Worm (Caenorhabditis elegans) whole organism, young adult: ENCODE results near the gene sri-72.

ENCODE experiments used
- B0261.1 ChIP-seq: sonication (generic microtip); optimal IDR thresholded peaks from 2 replicates; lab custom pipeline; 2016; ENCODE audit warnings: mild to moderate bottlenecking, missing genetic modification characterization, moderate library complexity, missing compliant biosample characterization
- B0336.3 ChIP-seq: fragments of 200-800 bp; sonication (Bioruptor generic); IDR thresholded peaks from 2 replicates; pipeline ENCODE4 v1.3.6; 2022; ENCODE audit warnings: missing genetic modification characterization, missing compliant biosample characterization
- F10E7.11 ChIP-seq: sonication (generic microtip); optimal IDR thresholded peaks from 2 replicates; lab custom pipeline; 2017; ENCODE audit warnings: mild to moderate bottlenecking, missing genetic modification characterization, moderate library complexity, missing compliant biosample characterization
- F57C9.4 ChIP-seq: sonication (generic microtip); optimal IDR thresholded peaks from 2 replicates; lab custom pipeline; 2017; ENCODE audit warnings: mild to moderate bottlenecking, missing genetic modification characterization, missing compliant biosample characterization
- T07F8.4 ChIP-seq: sonication (generic microtip); optimal IDR thresholded peaks from 2 replicates; lab custom pipeline; 2016; ENCODE audit warnings: mild to moderate bottlenecking, missing genetic modification characterization, moderate library complexity, missing compliant biosample characterization
- Y53F4B.3 ChIP-seq: fragments of 200-800 bp; sonication (Bioruptor generic); IDR thresholded peaks from 2 replicates; pipeline ENCODE4 v1.3.6; 2022; ENCODE audit warnings: missing genetic modification reagents, missing genetic modification characterization, missing compliant biosample characterization
- Y53G8AR.9 ChIP-seq: fragments of 200-800 bp; sonication (Bioruptor generic); conservative IDR thresholded peaks from 2 replicates; pipeline ENCODE4 v1.3.6; 2022; ENCODE audit warnings: missing genetic modification reagents, missing genetic modification characterization, missing compliant biosample characterization
- ZK185.1 ChIP-seq: sonication (generic microtip); optimal IDR thresholded peaks from 2 replicates; lab custom pipeline; 2016; ENCODE audit warnings: mild to moderate bottlenecking, missing genetic modification characterization, missing compliant biosample characterization; ENCODE audit not compliant: poor library complexity, severe bottlenecking
- atf-7 ChIP-seq: sonication (generic microtip); optimal IDR thresholded peaks from 2 replicates; lab custom pipeline; 2017; ENCODE audit warnings: mild to moderate bottlenecking, missing genetic modification characterization, missing compliant biosample characterization
- attf-5 ChIP-seq: fragments of 200-800 bp; sonication (Bioruptor generic); optimal IDR thresholded peaks from 2 replicates; lab custom pipeline; 2018; ENCODE audit warnings: mild to moderate bottlenecking, missing genetic modification characterization, missing compliant biosample characterization
- ceh-100 ChIP-seq: fragments of 200-800 bp; sonication (Bioruptor generic); IDR thresholded peaks from 2 replicates; pipeline ENCODE4 v1.3.6; 2022; ENCODE audit warnings: missing genetic modification reagents, missing genetic modification characterization, missing compliant biosample characterization
- ceh-27 ChIP-seq: fragments of 200-800 bp; sonication (Bioruptor generic); optimal IDR thresholded peaks from 2 replicates; lab custom pipeline; 2018; ENCODE audit warnings: mild to moderate bottlenecking, missing genetic modification characterization, moderate library complexity, missing compliant biosample characterization
- ceh-40 ChIP-seq: fragments of 200-800 bp; sonication (Bioruptor generic); IDR thresholded peaks from 2 replicates; pipeline ENCODE4 v1.3.6; 2022; ENCODE audit warnings: missing genetic modification characterization, missing compliant biosample characterization
- ceh-58 ChIP-seq: fragments of 200-800 bp; sonication (Bioruptor generic); IDR thresholded peaks from 2 replicates; pipeline ENCODE4 v1.3.6; 2022; ENCODE audit warnings: missing genetic modification characterization, missing compliant biosample characterization
- chd-7 ChIP-seq: sonication (generic microtip); optimal IDR thresholded peaks from 2 replicates; lab custom pipeline; 2016; ENCODE audit warnings: mild to moderate bottlenecking, missing genetic modification characterization, moderate library complexity, missing compliant biosample characterization
- dox-1 ChIP-seq: fragments of 200-800 bp; sonication (Bioruptor generic); IDR thresholded peaks from 2 replicates; pipeline ENCODE4 v1.3.6; 2022; ENCODE audit warnings: missing genetic modification reagents, missing genetic modification characterization, missing compliant biosample characterization
- dpff-1 ChIP-seq: sonication (generic microtip); optimal IDR thresholded peaks from 2 replicates; lab custom pipeline; 2017; ENCODE audit warnings: mild to moderate bottlenecking, missing genetic modification characterization, missing compliant biosample characterization
- efl-1 ChIP-seq: fragments of 150-350 bp; optimal IDR thresholded peaks from 2 replicates; lab custom pipeline; 2014; ENCODE audit warnings: missing biosample characterization, missing genetic modification reagents, missing genetic modification characterization
- egl-18 ChIP-seq: fragments of 200-800 bp; sonication (Bioruptor generic); IDR thresholded peaks from 2 replicates; pipeline ENCODE4 v1.3.6; 2022; ENCODE audit warnings: missing genetic modification reagents, missing genetic modification characterization, missing compliant biosample characterization
- him-1 ChIP-seq: sonication (generic microtip); optimal IDR thresholded peaks from 2 replicates; lab custom pipeline; 2016; ENCODE audit warnings: missing genotype, missing genetic modification reagents, missing genetic modification characterization, missing compliant biosample characterization
- hlh-26 ChIP-seq: fragments of 200-800 bp; sonication (Bioruptor generic); conservative IDR thresholded peaks from 2 replicates; pipeline ENCODE4 v1.3.6; 2022; ENCODE audit warnings: missing genetic modification reagents, missing genetic modification characterization, missing compliant biosample characterization
- hmg-1.2 ChIP-seq: fragments of 200-800 bp; sonication (Bioruptor generic); IDR thresholded peaks from 2 replicates; pipeline ENCODE4 v1.3.6; 2022; ENCODE audit warnings: missing genetic modification reagents, missing genetic modification characterization, missing compliant biosample characterization
- let-526 ChIP-seq: fragments of 200-800 bp; sonication (Bioruptor generic); IDR thresholded peaks from 2 replicates; pipeline ENCODE4 v1.3.6; 2022; ENCODE audit warnings: missing genetic modification reagents, missing genetic modification characterization, missing compliant biosample characterization
- let-607 ChIP-seq, 2 experiments: fragments of 200-800 bp in 1 of 2; sonication (Bioruptor generic) in 1 of 2; sonication (generic microtip) in 1 of 2; optimal IDR thresholded peaks; 2 replicates each; lab custom pipeline; 2016 to 2018; ENCODE audit warnings: mild to moderate bottlenecking in 2 of 2, missing compliant biosample characterization in 2 of 2, missing genetic modification characterization in 2 of 2, moderate library complexity in 2 of 2, missing genotype in 1 of 2
- nhr-80 ChIP-seq: sonication (generic microtip); optimal IDR thresholded peaks from 2 replicates; lab custom pipeline; 2016; ENCODE audit warnings: missing genetic modification characterization, missing compliant biosample characterization
- nhr-90 ChIP-seq: sonication (generic microtip); optimal IDR thresholded peaks from 2 replicates; lab custom pipeline; 2016; ENCODE audit warnings: missing genotype, mild to moderate bottlenecking, missing genetic modification characterization, missing compliant biosample characterization
- pha-4 ChIP-seq: fragments of 150-350 bp; sonication (generic microtip); optimal IDR thresholded peaks from 2 replicates; lab custom pipeline; 2014; ENCODE audit warnings: missing biosample characterization, missing genetic modification reagents, missing genetic modification characterization
- repo-1 ChIP-seq: sonication (generic microtip); optimal IDR thresholded peaks from 2 replicates; lab custom pipeline; 2017; ENCODE audit warnings: mild to moderate bottlenecking, missing genetic modification characterization, missing compliant biosample characterization
- snpc-4 ChIP-seq, 5 experiments: fragments of 150-350 bp in 1 of 5; sonication (generic microtip) in 4 of 5; optimal IDR thresholded peaks; 2 replicates each; lab custom pipeline; 2014 to 2018; ENCODE audit warnings: missing genetic modification characterization in 5 of 5, missing biosample characterization in 3 of 5, antibody characterized with exemption in 2 of 5, mild to moderate bottlenecking in 2 of 5, missing compliant biosample characterization in 2 of 5, missing genotype in 2 of 5, moderate library complexity in 2 of 5, missing genetic modification reagents in 1 of 5
- sptf-2 ChIP-seq: fragments of 200-800 bp; sonication (Bioruptor generic); optimal IDR thresholded peaks from 2 replicates; lab custom pipeline; 2018; ENCODE audit warnings: mild to moderate bottlenecking, missing genetic modification characterization, missing compliant biosample characterization
- tbp1 ChIP-seq: fragments of 200-800 bp; sonication (Bioruptor generic); optimal IDR thresholded peaks from 2 replicates; lab custom pipeline; 2018; ENCODE audit warnings: mild to moderate bottlenecking, missing genetic modification characterization, missing compliant biosample characterization
- unc-130 ChIP-seq: sonication (generic microtip); optimal IDR thresholded peaks from 2 replicates; lab custom pipeline; 2016; ENCODE audit warnings: missing genetic modification reagents, missing genetic modification characterization, missing compliant biosample characterization
- zfh-2 ChIP-seq: fragments of 200-800 bp; sonication (Bioruptor generic); conservative IDR thresholded peaks from 2 replicates; pipeline ENCODE4 v1.3.6; 2022; ENCODE audit warnings: missing genetic modification reagents, missing genetic modification characterization, missing compliant biosample characterization
- ztf-26 ChIP-seq: sonication (generic microtip); optimal IDR thresholded peaks from 2 replicates; lab custom pipeline; 2017; ENCODE audit warnings: missing genetic modification characterization, missing compliant biosample characterization

Gene sri-72

DNA sequence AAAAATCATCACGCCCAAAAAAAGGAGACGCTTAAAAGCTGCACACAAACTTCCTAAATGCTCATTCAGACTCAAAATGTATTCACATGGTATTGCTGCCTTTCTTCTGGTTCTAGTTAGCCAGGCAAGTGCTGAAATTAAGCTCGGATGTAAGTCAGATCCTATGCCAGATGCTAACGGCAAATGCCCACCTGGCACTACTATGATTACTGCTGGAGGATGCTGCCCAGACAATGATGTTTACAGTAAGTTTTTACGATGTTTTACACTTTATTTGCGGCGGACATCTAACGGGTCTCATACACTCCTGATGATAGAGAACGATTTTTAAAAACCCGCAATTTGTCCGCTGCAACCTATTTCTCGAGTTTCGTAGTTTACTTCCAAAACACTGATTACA is 31.4 kb downstream of the sri-72 start, which contains the start of gene C14C6.5:
Gene C14C6.5, plus strand, starts transcription at position 58 of the 400 bp plus-strand sequence.
- TF ChIP-seq B0261.1 (no peak), dpff-1 (tag; lab: Kevin White, UChicago) (no peak), B0336.3 (GFP tag; lab: Robert Waterston, UW) (no peak), efl-1 (GFP tag; lab: Kevin White, UChicago) (no peak), him-1 (tag; lab: Kevin White, UChicago) (no peak), pha-4 (tag; lab: Kevin White, UChicago) (no peak), let-607 (tag; optimal IDR thresholded peaks at IDR 0.05; lab: Kevin White, UChicago) (no peak), Y53F4B.3 (no peak), Y53G8AR.9 (GFP tag; lab: Robert Waterston, UW) (no peak), sptf-2 (GFP tag; lab: Kevin White, UChicago) (no peak), zfh-2 (GFP tag; lab: Robert Waterston, UW) (no peak), F57C9.4 (tag; lab: Kevin White, UChicago) (no peak), T07F8.4 (tag; lab: Kevin White, UChicago) (no peak), tbp1 (no peak), unc-130 (GFP tag; lab: Kevin White, UChicago) (no peak), chd-7 (no peak)

DNA sequence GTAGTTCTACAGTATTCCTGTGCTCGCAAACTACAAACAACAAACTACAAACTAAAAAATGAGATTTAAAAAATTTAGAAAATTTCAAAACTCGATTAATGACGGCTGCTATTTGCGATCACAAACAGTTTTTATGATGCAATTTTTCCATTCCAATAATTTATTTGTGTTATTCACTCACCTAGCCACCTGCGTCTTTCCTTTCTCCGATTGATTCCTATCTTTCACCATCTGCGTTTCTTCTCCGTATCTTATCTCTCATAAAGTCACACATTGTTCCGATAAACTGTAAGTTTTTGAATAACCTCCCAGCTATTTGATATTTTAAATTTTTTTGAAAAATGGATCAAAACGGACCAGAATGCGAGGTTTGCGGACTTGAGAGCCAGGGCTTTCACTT is 33.8 kb downstream of the sri-72 start, which contains the start of gene nhr-132:
Gene nhr-132, plus strand, starts transcription at position 271 of the 400 bp plus-strand sequence.
- peak; percentile 66; the same call in 1 of the 2 replicates for TF ChIP-seq hmg-1.2 (GFP tag; lab: Robert Waterston, UW)
- TF ChIP-seq repo-1, result no peak
- no peak for TF ChIP-seq Y53F4B.3
- peak; percentile 47 for TF ChIP-seq nhr-80
- peak; percentile 30 for TF ChIP-seq attf-5 (GFP tag; lab: Kevin White, UChicago)
- no peak for TF ChIP-seq ceh-100 (GFP tag; lab: Robert Waterston, UW)
- TF ChIP-seq hlh-26 (GFP tag; lab: Robert Waterston, UW), result no peak
- TF ChIP-seq nhr-90 (tag; lab: Kevin White, UChicago), result no peak
- TF ChIP-seq F10E7.11 (tag; lab: Kevin White, UChicago), result no peak
- no peak for TF ChIP-seq ceh-58 (GFP tag; lab: Robert Waterston, UW)

DNA sequence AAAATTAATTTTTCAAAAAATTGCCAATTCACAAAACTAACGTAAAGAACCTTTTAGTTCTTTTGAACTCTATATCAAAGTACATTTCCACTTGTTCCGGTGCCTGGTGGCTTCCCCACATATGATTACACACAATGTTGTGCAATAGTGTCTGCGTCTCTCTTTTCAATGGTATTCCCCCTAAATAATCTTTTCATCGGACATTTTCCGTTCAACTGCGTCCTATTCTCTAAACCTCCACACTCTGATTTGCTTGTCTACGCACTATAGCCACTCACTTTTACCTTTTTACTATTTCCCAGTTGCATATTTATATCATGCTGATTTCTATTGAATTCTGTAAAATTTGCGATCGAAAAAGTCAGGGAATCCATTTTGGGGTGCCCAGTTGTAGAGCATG is 36.0 kb downstream of the sri-72 start, which contains the start of gene nhr-58:
Gene nhr-58, plus strand, starts transcription at position 214 of the 400 bp plus-strand sequence.
- TF ChIP-seq nhr-80 (peak; percentile 79), ceh-27 (GFP tag; lab: Kevin White, UChicago) (no peak), dox-1 (0 out of 2 replicates have a peak, but pooled peaks have one; percentile 16), ZK185.1 (tag; lab: Kevin White, UChicago) (peak; percentile 15), ceh-40 (GFP tag; lab: Robert Waterston, UW) (0 out of 2 replicates have a peak, but pooled peaks have one; percentile 14), hmg-1.2 (GFP tag; lab: Robert Waterston, UW) (peak; percentile 37; the same call in 1 of the 2 replicates), pha-4 (tag; lab: Kevin White, UChicago) (peak; percentile 87), ztf-26 (no peak), tbp1 (peak; percentile 1), attf-5 (GFP tag; lab: Kevin White, UChicago) (peak; percentile 59), atf-7 (tag; lab: Kevin White, UChicago) (peak; percentile 36), egl-18 (GFP tag; lab: Robert Waterston, UW) (no peak), snpc-4 (GFP tag; optimal IDR thresholded peaks at IDR 0.05; lab: Kevin White, UChicago) (no peak), snpc-4 (tag; optimal IDR thresholded peaks at IDR 0.05; lab: Kevin White, UChicago) (peak in 1 of 4 experiments; percentile 6), let-526 (GFP tag; lab: Robert Waterston, UW) (no peak)
